Worm (Caenorhabditis elegans) whole organism, L1 larva: ENCODE results near the gene oac-30.
A peak's percentile ranks its signal among the peaks of the same experiment; 100 is the strongest.

Experiments used
- C16A3.4 ChIP-seq: fragments of 150-350 bp; optimal IDR thresholded peaks from 2 replicates; lab custom pipeline; 2014; ENCODE audit warnings: missing biosample characterization, missing genetic modification characterization
- aly-2 ChIP-seq: fragments of 150-350 bp; optimal IDR thresholded peaks from 2 replicates; lab custom pipeline; 2014; ENCODE audit warnings: missing biosample characterization, missing genetic modification characterization
- ceh-8 ChIP-seq: fragments of 200-800 bp; sonication (Bioruptor generic); optimal IDR thresholded peaks from 2 replicates; lab custom pipeline; 2018; ENCODE audit warnings: mild to moderate bottlenecking, missing genetic modification characterization, moderate library complexity, missing compliant biosample characterization
- ceh-90 ChIP-seq: sonication (generic microtip); optimal IDR thresholded peaks from 2 replicates; lab custom pipeline; 2016; ENCODE audit warnings: missing genetic modification characterization, missing compliant biosample characterization
- ces-1 ChIP-seq: fragments of 150-350 bp; optimal IDR thresholded peaks from 2 replicates; lab custom pipeline; 2014; ENCODE audit warnings: missing biosample characterization, missing genetic modification reagents, missing genetic modification characterization
- dsc-1 ChIP-seq: sonication (generic microtip); optimal IDR thresholded peaks from 2 replicates; lab custom pipeline; 2016; ENCODE audit warnings: mild to moderate bottlenecking, missing genetic modification characterization, missing compliant biosample characterization
- efl-1 ChIP-seq, 4 experiments: fragments of 150-350 bp; optimal IDR thresholded peaks in 3 of 4; peaks in 1 of 4; 1 replicate in 1 of 4; 2 replicates in 3 of 4; lab custom pipeline; 2014; ENCODE audit warnings: missing biosample characterization in 2 of 4, missing genetic modification characterization in 2 of 4, missing genetic modification reagents in 2 of 4
- egl-13 ChIP-seq: sonication (generic microtip); optimal IDR thresholded peaks from 2 replicates; lab custom pipeline; 2016; ENCODE audit warnings: missing genotype, missing genetic modification reagents, missing genetic modification characterization, missing compliant biosample characterization
- egl-27 ChIP-seq, 2 experiments: fragments of 150-350 bp in 1 of 2; sonication (generic microtip); optimal IDR thresholded peaks; 3 replicates each; lab custom pipeline; 2017 to 2018; ENCODE audit warnings: missing biosample characterization in 2 of 2, missing genetic modification characterization in 2 of 2, missing genetic modification reagents in 2 of 2
- fkh-10 ChIP-seq: sonication (generic microtip); optimal IDR thresholded peaks from 2 replicates; lab custom pipeline; 2017; ENCODE audit warnings: missing biosample characterization, missing genetic modification reagents, missing genetic modification characterization
- fkh-8 ChIP-seq: sonication (generic microtip); optimal IDR thresholded peaks from 2 replicates; lab custom pipeline; 2016; ENCODE audit warnings: mild to moderate bottlenecking, missing genetic modification characterization, missing compliant biosample characterization
- fos-1 ChIP-seq: fragments of 150-350 bp; optimal IDR thresholded peaks from 2 replicates; lab custom pipeline; 2014; ENCODE audit warnings: missing biosample characterization, missing genetic modification characterization
- grh-1 ChIP-seq: fragments of 200-800 bp; sonication (Bioruptor generic); IDR thresholded peaks from 2 replicates; pipeline ENCODE4 v1.3.6; 2022; ENCODE audit warnings: missing genetic modification reagents, missing genetic modification characterization, missing compliant biosample characterization
- hpl-2 ChIP-seq: fragments of 150-350 bp; optimal IDR thresholded peaks from 2 replicates; lab custom pipeline; 2014; ENCODE audit warnings: missing biosample characterization, missing genetic modification reagents, missing genetic modification characterization
- isw-1 ChIP-seq: fragments of 200-800 bp; sonication (Bioruptor generic); IDR thresholded peaks from 2 replicates; pipeline ENCODE4 v1.3.6; 2022; ENCODE audit warnings: missing genetic modification characterization, missing compliant biosample characterization
- jun-1 ChIP-seq: fragments of 150-350 bp; optimal IDR thresholded peaks from 2 replicates; lab custom pipeline; 2014; ENCODE audit warnings: missing biosample characterization, missing genetic modification reagents, missing genetic modification characterization
- lin-14 ChIP-seq: fragments of 200-800 bp; sonication (Bioruptor generic); optimal IDR thresholded peaks from 2 replicates; lab custom pipeline; 2018; ENCODE audit warnings: mild to moderate bottlenecking, missing genetic modification characterization, moderate library complexity, missing compliant biosample characterization
- lin-35 ChIP-seq, 2 experiments: fragments of 150-350 bp; optimal IDR thresholded peaks; 2 replicates each; lab custom pipeline; 2014; ENCODE audit warnings: missing biosample characterization in 2 of 2, missing genetic modification characterization in 2 of 2, missing genetic modification reagents in 2 of 2
- lin-39 ChIP-seq: fragments of 150-350 bp; optimal IDR thresholded peaks from 2 replicates; lab custom pipeline; 2014; ENCODE audit warnings: missing biosample characterization, missing genetic modification reagents, missing genetic modification characterization
- lir-3 ChIP-seq: sonication (generic microtip); optimal IDR thresholded peaks from 2 replicates; lab custom pipeline; 2016; ENCODE audit warnings: mild to moderate bottlenecking, missing genetic modification characterization, moderate library complexity, missing compliant biosample characterization; ENCODE audit not compliant: poor library complexity
- lsy-2 ChIP-seq, 2 experiments: fragments of 150-350 bp; optimal IDR thresholded peaks; 2 replicates each; lab custom pipeline; 2014; ENCODE audit warnings: missing biosample characterization in 2 of 2, missing genetic modification characterization in 2 of 2
- mab-9 ChIP-seq: fragments of 200-800 bp; sonication (Bioruptor generic); IDR thresholded peaks from 2 replicates; pipeline ENCODE4 v1.3.6; 2022; ENCODE audit warnings: missing genetic modification reagents, missing genetic modification characterization, missing compliant biosample characterization
- mep-1 ChIP-seq: fragments of 150-350 bp; optimal IDR thresholded peaks from 2 replicates; lab custom pipeline; 2014; ENCODE audit warnings: missing biosample characterization, missing genetic modification characterization
- nhr-19 ChIP-seq: fragments of 200-800 bp; sonication (Bioruptor generic); conservative IDR thresholded peaks from 2 replicates; pipeline ENCODE4 v1.3.6; 2022; ENCODE audit warnings: missing genetic modification characterization, missing compliant biosample characterization
- nhr-20 ChIP-seq: sonication (generic microtip); optimal IDR thresholded peaks from 2 replicates; lab custom pipeline; 2016; ENCODE audit warnings: mild to moderate bottlenecking, missing genetic modification characterization, missing compliant biosample characterization
- nhr-28 ChIP-seq: fragments of 150-350 bp; optimal IDR thresholded peaks from 2 replicates; lab custom pipeline; 2014; ENCODE audit warnings: missing biosample characterization, missing genetic modification characterization
- nhr-71 ChIP-seq: sonication (generic microtip); optimal IDR thresholded peaks from 2 replicates; lab custom pipeline; 2016; ENCODE audit warnings: mild to moderate bottlenecking, missing genetic modification characterization, moderate library complexity, missing compliant biosample characterization
- nhr-77 ChIP-seq: fragments of 150-350 bp; optimal IDR thresholded peaks from 2 replicates; lab custom pipeline; 2014; ENCODE audit warnings: missing biosample characterization, missing genetic modification characterization
- nhr-90 ChIP-seq: sonication (generic microtip); optimal IDR thresholded peaks from 2 replicates; lab custom pipeline; 2016; ENCODE audit warnings: mild to moderate bottlenecking, missing genetic modification characterization, missing compliant biosample characterization; ENCODE audit not compliant: poor library complexity
- rnt-1 ChIP-seq: sonication (generic microtip); optimal IDR thresholded peaks from 2 replicates; lab custom pipeline; 2016; ENCODE audit warnings: mild to moderate bottlenecking, missing genetic modification characterization, moderate library complexity, missing compliant biosample characterization
- snu-23 ChIP-seq: sonication (generic microtip); optimal IDR thresholded peaks from 2 replicates; lab custom pipeline; 2016; ENCODE audit warnings: missing genetic modification characterization, missing compliant biosample characterization
- sox-4 ChIP-seq: sonication (generic microtip); optimal IDR thresholded peaks from 2 replicates; lab custom pipeline; 2016; ENCODE audit warnings: missing genetic modification characterization, missing compliant biosample characterization
- sptf-1 ChIP-seq: fragments of 150-350 bp; optimal IDR thresholded peaks from 2 replicates; lab custom pipeline; 2014; ENCODE audit warnings: missing biosample characterization, missing genetic modification characterization
- sup-37 ChIP-seq: fragments of 200-800 bp; sonication (Bioruptor generic); optimal IDR thresholded peaks from 2 replicates; lab custom pipeline; 2018; ENCODE audit warnings: mild to moderate bottlenecking, missing genetic modification characterization, missing compliant biosample characterization
- swsn-7 ChIP-seq: sonication (generic microtip); optimal IDR thresholded peaks from 2 replicates; lab custom pipeline; 2016; ENCODE audit warnings: missing genetic modification characterization, missing compliant biosample characterization
- tlp-1 ChIP-seq: fragments of 150-350 bp; optimal IDR thresholded peaks from 2 replicates; lab custom pipeline; 2014; ENCODE audit warnings: missing biosample characterization, missing genetic modification characterization
- unc-30 ChIP-seq: sonication (generic microtip); optimal IDR thresholded peaks from 2 replicates; lab custom pipeline; 2017; ENCODE audit warnings: missing biosample characterization, missing genetic modification characterization
- zip-4 ChIP-seq: fragments of 200-800 bp; sonication (Bioruptor generic); optimal IDR thresholded peaks from 2 replicates; lab custom pipeline; 2018; ENCODE audit warnings: mild to moderate bottlenecking, missing genetic modification characterization, moderate library complexity, missing compliant biosample characterization
- ztf-11 ChIP-seq, 2 experiments: sonication (generic microtip); optimal IDR thresholded peaks; 2 replicates each; lab custom pipeline; 2016 to 2017; ENCODE audit warnings: missing genetic modification characterization in 2 of 2, missing biosample characterization in 1 of 2, missing compliant biosample characterization in 1 of 2

The oac-30 gene

DNA sequence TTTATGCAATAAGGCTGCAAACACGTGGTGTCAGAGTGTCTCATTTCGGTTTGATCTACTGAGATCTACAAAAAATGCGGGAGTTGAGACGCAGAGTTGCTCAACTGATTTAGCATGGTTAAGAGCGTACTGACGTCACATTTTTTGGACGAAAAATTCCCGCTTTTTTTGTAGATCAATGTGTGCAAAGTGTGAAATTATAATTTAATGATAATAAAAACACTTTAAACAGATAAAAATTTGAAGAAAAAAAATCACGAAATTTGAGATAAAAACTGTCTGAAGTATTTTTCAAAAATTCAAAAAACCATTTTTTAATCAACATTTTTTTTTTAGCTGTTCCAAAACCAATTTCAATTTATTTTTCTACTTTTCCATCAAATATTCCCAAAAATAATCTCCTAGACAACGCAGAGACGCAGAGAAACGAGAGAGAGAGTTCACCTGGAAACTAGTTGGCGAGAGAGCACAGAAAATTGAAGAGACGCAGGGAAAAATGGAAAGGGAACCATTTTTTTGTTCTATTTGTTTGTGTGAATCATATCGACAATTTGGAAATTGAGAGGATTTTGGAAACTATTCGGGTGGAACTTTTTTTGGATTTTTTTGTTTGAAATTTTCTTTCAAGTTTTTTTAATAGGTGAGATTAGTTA lies 30.5 kb upstream of the oac-30 start:
- no peak for TF ChIP-seq hpl-2 (GFP tag; lab: Kevin White, UChicago)
- no peak for TF ChIP-seq zip-4 (GFP tag; lab: Kevin White, UChicago)
- TF ChIP-seq lsy-2 (tag; optimal IDR thresholded peaks at IDR 0.05; lab: Kevin White, UChicago): peak in 1 of 2 experiments; percentile 15
- TF ChIP-seq lir-3 (tag; lab: Kevin White, UChicago): no peak
- no peak for TF ChIP-seq egl-27 (tag; optimal IDR thresholded peaks at IDR 0.05; lab: Kevin White, UChicago)
- TF ChIP-seq snu-23: no peak
- TF ChIP-seq fkh-10 (GFP tag; lab: Kevin White, UChicago): no peak
- peak; percentile 1 for TF ChIP-seq nhr-71
- no peak for TF ChIP-seq rnt-1 (tag; lab: Kevin White, UChicago)
- TF ChIP-seq efl-1 (optimal IDR thresholded peaks at IDR 0.05; lab: Kevin White, UChicago): peak; percentile 33
- TF ChIP-seq efl-1 (GFP tag; optimal IDR thresholded peaks at IDR 0.05 in 1 of 2; lab: Kevin White, UChicago): peak; percentile 5 to 80
- TF ChIP-seq sptf-1 (tag; lab: Kevin White, UChicago): no peak
- TF ChIP-seq isw-1 (GFP tag; lab: Robert Waterston, UW): no peak
- no peak for TF ChIP-seq lin-39 (tag; lab: Kevin White, UChicago)
- no peak for TF ChIP-seq ceh-8 (GFP tag; lab: Kevin White, UChicago)
- TF ChIP-seq lin-35 (GFP tag; optimal IDR thresholded peaks at IDR 0.05; lab: Kevin White, UChicago): no peak
- peak; percentile 71 for TF ChIP-seq grh-1 (GFP tag; lab: Robert Waterston, UW)
- TF ChIP-seq lin-14 (GFP tag; lab: Kevin White, UChicago): peak; percentile 51
- no peak for TF ChIP-seq nhr-90 (tag; lab: Kevin White, UChicago)
- no peak for TF ChIP-seq C16A3.4
- peak; percentile 12 for TF ChIP-seq fos-1 (tag; lab: Kevin White, UChicago)
- no peak for TF ChIP-seq ceh-90 (tag; lab: Kevin White, UChicago)
- TF ChIP-seq sox-4 (tag; lab: Kevin White, UChicago): no peak
- TF ChIP-seq swsn-7 (tag; lab: Kevin White, UChicago): peak; percentile 23
- TF ChIP-seq sup-37 (GFP tag; lab: Kevin White, UChicago): no peak
- TF ChIP-seq mab-9: no peak
- no peak for TF ChIP-seq ces-1 (GFP tag; lab: Kevin White, UChicago)
- TF ChIP-seq nhr-77 (tag; lab: Kevin White, UChicago): no peak
- TF ChIP-seq fkh-8: no peak
- TF ChIP-seq mep-1: peak; percentile 14
- TF ChIP-seq nhr-20: no peak
- no peak for TF ChIP-seq egl-13 (tag; lab: Kevin White, UChicago)
- TF ChIP-seq jun-1 (tag; lab: Kevin White, UChicago): no peak
- TF ChIP-seq ztf-11 (tag; optimal IDR thresholded peaks at IDR 0.05; lab: Kevin White, UChicago): no peak
- no peak for TF ChIP-seq unc-30 (tag; lab: Kevin White, UChicago)
- no peak for TF ChIP-seq nhr-19
- no peak for TF ChIP-seq tlp-1
- TF ChIP-seq nhr-28 (tag; lab: Kevin White, UChicago): no peak
- TF ChIP-seq aly-2 (tag; lab: Kevin White, UChicago): no peak
- TF ChIP-seq, all 84 proteins: peak for 8

- TF ChIP-seq lin-14 (GFP tag; lab: Kevin White, UChicago) (no peak), aly-2 (tag; lab: Kevin White, UChicago) (no peak), mab-9 (no peak), dsc-1 (tag; lab: Kevin White, UChicago) (no peak)
These were observed 29.1 kb upstream of the oac-30 start, which contains the start of gene Y57G7A.2 for ce11 chrII:1295776-1296175. Gene Y57G7A.2, plus strand, starts transcription at chrII:1296076.
